Fruit fly (Drosophila melanogaster) whole organism, prepupa: ENCODE data around the gene Ost48.

ENCODE experiments used
- CG10631 ChIP-seq: fragments of 200-800 bp; sonication (Bioruptor generic); optimal IDR thresholded peaks from 2 replicates; lab custom pipeline; 2016; ENCODE audit warnings: missing biosample characterization, missing genetic modification characterization
- CG11294 ChIP-seq: fragments of 200-800 bp; sonication (Bioruptor generic); IDR thresholded peaks from 2 replicates; pipeline ENCODE4 v1.3.6; 2022; ENCODE audit warnings: missing biosample characterization, missing genetic modification characterization
- CG11762 ChIP-seq: fragments of 200-800 bp; sonication (Bioruptor generic); optimal IDR thresholded peaks from 3 replicates; lab custom pipeline; 2016; ENCODE audit warnings: missing biosample characterization, missing genetic modification characterization; ENCODE audit not compliant: insufficient read depth
- CG11902 ChIP-seq: fragments of 200-800 bp; sonication (Bioruptor generic); optimal IDR thresholded peaks from 3 replicates; lab custom pipeline; 2016; ENCODE audit warnings: missing biosample characterization, missing genetic modification characterization
- CG15336 ChIP-seq: fragments of 200-800 bp; sonication (Bioruptor generic); IDR thresholded peaks from 2 replicates; pipeline ENCODE4 v1.3.6; 2022; ENCODE audit warnings: missing biosample characterization, missing genetic modification characterization
- CG1621 ChIP-seq: fragments of 200-800 bp; sonication (Bioruptor generic); optimal IDR thresholded peaks from 3 replicates; lab custom pipeline; 2018; ENCODE audit warnings: missing biosample characterization, mild to moderate bottlenecking, missing genetic modification characterization
- CG16779 ChIP-seq: fragments of 200-800 bp; sonication (Bioruptor generic); optimal IDR thresholded peaks from 3 replicates; lab custom pipeline; 2017; ENCODE audit warnings: missing biosample characterization, mild to moderate bottlenecking, missing genetic modification characterization
- CG31627 ChIP-seq: fragments of 200-800 bp; sonication (Bioruptor generic); optimal IDR thresholded peaks from 3 replicates; lab custom pipeline; 2016; ENCODE audit warnings: missing biosample characterization, missing genetic modification characterization
- CG32006 ChIP-seq: fragments of 200-800 bp; sonication (Bioruptor generic); optimal IDR thresholded peaks from 3 replicates; lab custom pipeline; 2017; ENCODE audit warnings: missing biosample characterization, mild to moderate bottlenecking, missing genetic modification characterization
- CG34406 ChIP-seq: fragments of 200-800 bp; sonication (Bioruptor generic); optimal IDR thresholded peaks from 3 replicates; lab custom pipeline; 2016; ENCODE audit warnings: missing biosample characterization, missing genetic modification characterization
- CG3919 ChIP-seq: fragments of 200-800 bp; sonication (Bioruptor generic); optimal IDR thresholded peaks from 3 replicates; lab custom pipeline; 2016; ENCODE audit warnings: missing biosample characterization, missing genetic modification characterization
- CG6163 ChIP-seq: fragments of 200-800 bp; sonication (Bioruptor generic); IDR thresholded peaks from 3 replicates; pipeline ENCODE4 v1.3.6; 2022; ENCODE audit warnings: missing biosample characterization, missing genetic modification characterization
- CG6276 ChIP-seq: fragments of 200-800 bp; sonication (Bioruptor generic); optimal IDR thresholded peaks from 2 replicates; lab custom pipeline; 2017; ENCODE audit warnings: missing biosample characterization, mild to moderate bottlenecking, missing genetic modification characterization
- CG6808 ChIP-seq: fragments of 200-800 bp; sonication (Bioruptor generic); optimal IDR thresholded peaks from 3 replicates; lab custom pipeline; 2017; ENCODE audit warnings: missing biosample characterization, missing genetic modification characterization, mild to moderate bottlenecking, moderate library complexity, missing genetic modification reagents
- CG6854 ChIP-seq: fragments of 200-800 bp; sonication (Bioruptor generic); optimal IDR thresholded peaks from 2 replicates; lab custom pipeline; 2017; ENCODE audit warnings: missing biosample characterization, mild to moderate bottlenecking, missing genetic modification characterization
- CG7368 ChIP-seq: fragments of 200-800 bp; sonication (Bioruptor generic); optimal IDR thresholded peaks from 3 replicates; lab custom pipeline; 2016; ENCODE audit warnings: missing biosample characterization, missing genetic modification characterization
- CG8119 ChIP-seq: fragments of 200-800 bp; sonication (Bioruptor generic); IDR thresholded peaks from 3 replicates; pipeline ENCODE4 v1.3.6; 2022; ENCODE audit warnings: missing biosample characterization, missing genetic modification characterization
- CG8319 ChIP-seq: fragments of 200-800 bp; sonication (Bioruptor generic); optimal IDR thresholded peaks from 3 replicates; lab custom pipeline; 2016; ENCODE audit warnings: missing biosample characterization, missing genetic modification characterization
- CG9139 ChIP-seq: fragments of 200-800 bp; sonication (Bioruptor generic); optimal IDR thresholded peaks from 3 replicates; lab custom pipeline; 2017; ENCODE audit warnings: missing biosample characterization, mild to moderate bottlenecking, missing genetic modification characterization
- Eip75B ChIP-seq: fragments of 200-800 bp; sonication (Bioruptor generic); optimal IDR thresholded peaks from 3 replicates; lab custom pipeline; 2016; ENCODE audit warnings: missing biosample characterization, missing genetic modification characterization
- Eip78C ChIP-seq: fragments of 200-800 bp; sonication (Bioruptor generic); peaks from one replicate; lab custom pipeline; 2016; ENCODE audit warnings: missing biosample characterization, missing genetic modification characterization
- Eip93F ChIP-seq: fragments of 200-800 bp; sonication (Bioruptor generic); optimal IDR thresholded peaks from 2 replicates; lab custom pipeline; 2016; ENCODE audit warnings: missing biosample characterization, mild to moderate bottlenecking, missing genetic modification characterization
- Ets21C ChIP-seq: fragments of 200-800 bp; sonication (Bioruptor generic); optimal IDR thresholded peaks from 3 replicates; lab custom pipeline; 2016; ENCODE audit warnings: missing biosample characterization, missing genetic modification characterization
- Ets96B ChIP-seq: fragments of 200-800 bp; optimal IDR thresholded peaks from 2 replicates; lab custom pipeline; 2019; ENCODE audit warnings: missing biosample characterization, mild to moderate bottlenecking, missing genetic modification characterization, moderate library complexity
- Gug ChIP-seq: fragments of 200-800 bp; sonication (Bioruptor generic); IDR thresholded peaks from 2 replicates; pipeline ENCODE4 v1.3.6; 2022; ENCODE audit warnings: missing biosample characterization, missing genetic modification characterization
- Hr38 ChIP-seq: sonication (Bioruptor generic); optimal IDR thresholded peaks from 2 replicates; lab custom pipeline; 2016; ENCODE audit warnings: missing biosample characterization, missing genetic modification characterization
- Hr39 ChIP-seq: fragments of 200-800 bp; sonication (Bioruptor generic); optimal IDR thresholded peaks from 2 replicates; lab custom pipeline; 2016; ENCODE audit warnings: missing biosample characterization, missing genetic modification characterization
- Hr4 ChIP-seq: fragments of 200-800 bp; sonication (Bioruptor generic); optimal IDR thresholded peaks from 3 replicates; lab custom pipeline; 2016; ENCODE audit warnings: missing biosample characterization, missing genetic modification characterization
- Smox ChIP-seq: fragments of 200-800 bp; sonication (Bioruptor generic); optimal IDR thresholded peaks from 3 replicates; lab custom pipeline; 2016; ENCODE audit warnings: missing biosample characterization, missing genetic modification characterization
- Sox102F ChIP-seq: fragments of 200-800 bp; sonication (Bioruptor generic); optimal IDR thresholded peaks from 2 replicates; lab custom pipeline; 2016; ENCODE audit warnings: missing biosample characterization, mild to moderate bottlenecking, missing genetic modification characterization
- Sox15 ChIP-seq: fragments of 200-800 bp; sonication (Bioruptor generic); optimal IDR thresholded peaks from 3 replicates; lab custom pipeline; 2016; ENCODE audit warnings: missing biosample characterization, missing genetic modification characterization
- achi ChIP-seq: fragments of 200-800 bp; sonication (Bioruptor generic); optimal IDR thresholded peaks from 3 replicates; lab custom pipeline; 2016; ENCODE audit warnings: missing biosample characterization, missing genetic modification characterization
- cyc ChIP-seq: fragments of 200-800 bp; sonication (Bioruptor generic); optimal IDR thresholded peaks from 3 replicates; lab custom pipeline; 2016; ENCODE audit warnings: missing biosample characterization, missing genetic modification characterization
- dac ChIP-seq: fragments of 200-800 bp; sonication (Bioruptor generic); optimal IDR thresholded peaks from 2 replicates; lab custom pipeline; 2017; ENCODE audit warnings: missing biosample characterization, mild to moderate bottlenecking, missing genetic modification characterization
- dsx ChIP-seq: fragments of 200-800 bp; optimal IDR thresholded peaks from 3 replicates; lab custom pipeline; 2019; ENCODE audit warnings: missing biosample characterization, mild to moderate bottlenecking, missing genetic modification characterization, moderate library complexity; ENCODE audit not compliant: poor library complexity, severe bottlenecking
- eg ChIP-seq: fragments of 200-800 bp; sonication (Bioruptor generic); IDR thresholded peaks from 3 replicates; pipeline ENCODE4 v1.3.6; 2022; ENCODE audit warnings: missing biosample characterization, missing genetic modification characterization
- fd59A ChIP-seq: fragments of 200-800 bp; sonication (Bioruptor generic); optimal IDR thresholded peaks from 2 replicates; lab custom pipeline; 2017; ENCODE audit warnings: missing biosample characterization, mild to moderate bottlenecking, missing genetic modification characterization, missing genetic modification reagents
- fd85E ChIP-seq: fragments of 200-800 bp; sonication (Bioruptor generic); optimal IDR thresholded peaks from 3 replicates; lab custom pipeline; 2016; ENCODE audit warnings: missing biosample characterization, missing genetic modification characterization
- lz ChIP-seq: fragments of 200-800 bp; sonication (Bioruptor generic); optimal IDR thresholded peaks from 3 replicates; lab custom pipeline; 2016; ENCODE audit warnings: missing biosample characterization, missing genetic modification characterization
- pdm3 ChIP-seq: fragments of 200-800 bp; sonication (Bioruptor generic); optimal IDR thresholded peaks from 3 replicates; lab custom pipeline; 2016; ENCODE audit warnings: missing biosample characterization, missing genetic modification characterization
- spab ChIP-seq: fragments of 200-800 bp; sonication (Bioruptor generic); optimal IDR thresholded peaks from 2 replicates; lab custom pipeline; 2017; ENCODE audit warnings: missing biosample characterization, mild to moderate bottlenecking, missing genetic modification characterization, missing genetic modification reagents
- ss ChIP-seq, 2 experiments: fragments of 200-800 bp; sonication (Bioruptor generic); optimal IDR thresholded peaks; 2 replicates in 1 of 2; 3 replicates in 1 of 2; lab custom pipeline; 2017 to 2018; ENCODE audit warnings: mild to moderate bottlenecking in 2 of 2, missing biosample characterization in 2 of 2, missing genetic modification characterization in 2 of 2, moderate library complexity in 1 of 2
- svp ChIP-seq: fragments of 200-800 bp; sonication (Bioruptor generic); peaks from one replicate; lab custom pipeline; 2016; ENCODE audit warnings: missing biosample characterization, missing genetic modification characterization

Gene Ost48

dm6 chrX:9127264-9128011 is 30.9 kb downstream of the Ost48 start:
- TF ChIP-seq Eip78C (GFP tag; lab: Kevin White, UChicago) (peak; percentile 11), Smox (GFP tag; lab: Kevin White, UChicago) (no peak), Gug (GFP tag; lab: Robert Waterston, UW) (no peak), CG31627 (GFP tag; lab: Kevin White, UChicago) (no peak), cyc (no peak), CG32006 (peak; percentile 41), CG11762 (GFP tag; lab: Kevin White, UChicago) (no peak), eg (GFP tag; lab: Robert Waterston, UW) (peak; percentile 48; the same call in 1 of the 3 replicates), CG15336 (GFP tag; lab: Robert Waterston, UW) (peak; percentile 35; the same call in 1 of the 2 replicates), Hr4 (GFP tag; lab: Kevin White, UChicago) (peak; percentile 22), CG34406 (no peak), CG8319 (GFP tag; lab: Kevin White, UChicago) (no peak)

DNA sequence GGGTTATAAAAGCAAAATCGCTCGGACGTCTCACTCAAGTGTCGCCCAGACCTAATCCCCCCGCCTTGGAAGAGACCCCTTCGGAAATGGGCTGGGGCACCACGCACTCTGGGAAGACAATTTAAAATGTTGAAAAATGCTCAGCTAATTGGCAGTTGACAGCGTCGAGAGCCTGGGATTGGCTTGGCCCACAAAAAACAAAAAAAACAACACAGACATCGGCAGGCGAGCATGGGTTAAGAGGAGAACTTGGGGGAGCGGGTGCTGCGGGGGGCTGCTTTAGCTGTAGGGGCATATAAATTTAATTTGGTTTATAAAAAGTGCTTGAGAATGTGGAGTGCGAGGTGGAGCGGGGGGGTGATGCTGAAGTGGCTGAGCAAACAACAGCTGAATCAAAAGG is 35.8 kb downstream of the Ost48 start:
- peak in 1 of 2 experiments; percentile 19 for TF ChIP-seq ss (GFP tag; optimal IDR thresholded peaks at IDR 0.05; lab: Kevin White, UChicago)
- peak; percentile 54 for TF ChIP-seq Eip78C (GFP tag; lab: Kevin White, UChicago)
- no peak for TF ChIP-seq CG15336 (GFP tag; lab: Robert Waterston, UW)
- TF ChIP-seq, all 60 proteins: peak for 2

DNA sequence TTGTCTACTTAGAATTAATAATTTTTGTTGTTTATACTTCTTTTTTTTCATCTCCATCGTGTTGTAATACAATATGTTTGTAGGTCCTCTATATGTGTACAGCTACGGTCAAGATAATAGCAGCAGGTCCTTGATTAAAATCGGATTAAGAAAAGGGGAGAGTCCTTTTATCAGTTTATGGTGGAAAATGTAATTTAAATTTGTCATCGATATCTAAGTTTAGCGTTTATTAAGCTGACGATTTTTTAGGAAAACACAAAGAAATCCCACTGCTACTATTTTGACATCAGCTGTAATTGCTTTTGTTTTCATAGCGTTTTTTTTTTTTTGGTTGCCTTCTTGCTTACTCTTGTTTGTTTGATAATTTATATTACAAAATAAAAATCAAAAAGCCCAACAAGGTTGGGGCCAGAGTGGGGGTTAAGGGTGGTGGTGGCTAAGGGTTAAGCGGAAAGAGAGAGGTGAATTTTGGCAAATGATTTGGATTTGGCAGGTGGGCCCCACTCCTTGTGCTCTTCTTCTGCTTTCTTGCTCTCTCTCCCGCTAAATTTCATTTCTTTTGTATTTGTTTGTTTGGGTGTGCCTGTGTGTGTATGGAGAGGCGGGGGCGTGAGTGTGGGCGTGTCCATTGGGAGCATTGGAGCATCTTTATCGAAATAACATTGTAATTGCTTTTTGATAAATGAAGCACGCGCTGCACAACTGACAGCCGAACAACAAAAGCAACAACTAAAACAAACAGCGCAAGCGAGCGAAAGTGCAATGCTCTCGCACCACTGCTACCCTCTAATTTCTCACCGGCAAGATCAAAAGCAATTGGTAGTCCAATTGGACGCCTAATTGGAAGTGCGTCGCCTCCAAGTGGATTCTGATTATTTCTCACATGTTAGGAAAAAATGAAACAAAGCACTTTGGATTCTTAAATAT is 37.2 kb downstream of the Ost48 start:
- peak; percentile 31 for TF ChIP-seq CG10631 (GFP tag; lab: Kevin White, UChicago)
- peak; percentile 38 for TF ChIP-seq Smox (GFP tag; lab: Kevin White, UChicago)
- no peak for TF ChIP-seq CG11294 (GFP tag; lab: Robert Waterston, UW)
- TF ChIP-seq Eip75B, result peak; percentile 34
- TF ChIP-seq CG6276 (GFP tag; lab: Kevin White, UChicago), result peak; percentile 23
- TF ChIP-seq Gug (GFP tag; lab: Robert Waterston, UW), result no peak
- TF ChIP-seq fd85E (GFP tag; lab: Kevin White, UChicago), result no peak
- TF ChIP-seq spab (GFP tag; lab: Kevin White, UChicago), result peak; percentile 18
- TF ChIP-seq Sox15 (GFP tag; lab: Kevin White, UChicago), result no peak
- no peak for TF ChIP-seq CG16779
- peak; percentile 9 for TF ChIP-seq CG6808 (GFP tag; lab: Kevin White, UChicago)
- TF ChIP-seq ss (GFP tag; optimal IDR thresholded peaks at IDR 0.05; lab: Kevin White, UChicago), result no peak
- no peak for TF ChIP-seq CG8319 (GFP tag; lab: Kevin White, UChicago)
- TF ChIP-seq Eip93F (GFP tag; lab: Kevin White, UChicago), result no peak
- no peak for TF ChIP-seq CG11762 (GFP tag; lab: Kevin White, UChicago)
- peak; percentile 9 for TF ChIP-seq dsx
- TF ChIP-seq CG11902 (GFP tag; lab: Kevin White, UChicago), result no peak
- TF ChIP-seq Ets96B (tag; lab: Kevin White, UChicago), result peak; percentile 42
- TF ChIP-seq Hr39, result peak; percentile 45
- TF ChIP-seq CG1621 (tag; lab: Kevin White, UChicago), result no peak
- TF ChIP-seq dac (GFP tag; lab: Kevin White, UChicago), result no peak
- peak; percentile 1 for TF ChIP-seq achi
- TF ChIP-seq Sox102F (GFP tag; lab: Kevin White, UChicago), result peak; percentile 55
- peak; percentile 30; the same call in 1 of the 3 replicates for TF ChIP-seq CG8119 (GFP tag; lab: Robert Waterston, UW)
- TF ChIP-seq CG6854 (GFP tag; lab: Kevin White, UChicago), result no peak
- no peak for TF ChIP-seq CG7368
- TF ChIP-seq svp (GFP tag; lab: Kevin White, UChicago), result peak; percentile 80
- TF ChIP-seq Hr4 (GFP tag; lab: Kevin White, UChicago), result peak; percentile 46
- no peak for TF ChIP-seq Hr38 (GFP tag; lab: Kevin White, UChicago)
- TF ChIP-seq Ets21C (GFP tag; lab: Kevin White, UChicago), result peak; percentile 26
- no peak for TF ChIP-seq CG9139
- TF ChIP-seq fd59A, result no peak
- peak; percentile 35 for TF ChIP-seq lz (GFP tag; lab: Kevin White, UChicago)
- peak; percentile 28; the same call in 1 of the 3 replicates for TF ChIP-seq CG6163 (GFP tag; lab: Robert Waterston, UW)
- TF ChIP-seq pdm3 (GFP tag; lab: Kevin White, UChicago), result peak; percentile 34
- peak; percentile 28 for TF ChIP-seq CG3919
